Worm (Caenorhabditis elegans) whole organism, L1 larva: Measurements from ENCODE around the gene cest-9.2.

ENCODE experiments used
- C34B4.2 ChIP-seq: sonication (generic microtip); optimal IDR thresholded peaks from 2 replicates; lab custom pipeline; 2017; ENCODE audit warnings: mild to moderate bottlenecking, missing genetic modification characterization, missing compliant biosample characterization
- Y116A8C.19 ChIP-seq: sonication (generic microtip); optimal IDR thresholded peaks from 2 replicates; lab custom pipeline; 2016; ENCODE audit warnings: missing compliant biosample characterization, missing genetic modification characterization, borderline replicate concordance
- aha-1 ChIP-seq: fragments of 150-350 bp; optimal IDR thresholded peaks from 2 replicates; lab custom pipeline; 2014; ENCODE audit warnings: missing biosample characterization, missing genetic modification characterization
- alr-1 ChIP-seq: fragments of 200-800 bp; sonication (Bioruptor generic); optimal IDR thresholded peaks from 2 replicates; lab custom pipeline; 2018; ENCODE audit warnings: borderline replicate concordance, mild to moderate bottlenecking, missing genetic modification characterization, missing compliant biosample characterization
- aly-2 ChIP-seq: fragments of 150-350 bp; optimal IDR thresholded peaks from 2 replicates; lab custom pipeline; 2014; ENCODE audit warnings: missing biosample characterization, missing genetic modification characterization
- ceh-8 ChIP-seq: fragments of 200-800 bp; sonication (Bioruptor generic); optimal IDR thresholded peaks from 2 replicates; lab custom pipeline; 2018; ENCODE audit warnings: mild to moderate bottlenecking, missing genetic modification characterization, moderate library complexity, missing compliant biosample characterization
- ceh-82 ChIP-seq, 3 experiments: fragments of 150-350 bp in 1 of 3; sonication (generic microtip) in 2 of 3; optimal IDR thresholded peaks; 2 replicates each; lab custom pipeline; 2014 to 2017; ENCODE audit warnings: missing biosample characterization in 3 of 3, missing genetic modification characterization in 3 of 3
- ceh-88 ChIP-seq: fragments of 200-800 bp; sonication (Bioruptor generic); IDR thresholded peaks from 2 replicates; pipeline ENCODE4 v1.3.6; 2022; ENCODE audit warnings: missing genetic modification characterization, missing compliant biosample characterization
- ceh-90 ChIP-seq: sonication (generic microtip); optimal IDR thresholded peaks from 2 replicates; lab custom pipeline; 2016; ENCODE audit warnings: missing genetic modification characterization, missing compliant biosample characterization
- dsc-1 ChIP-seq: sonication (generic microtip); optimal IDR thresholded peaks from 2 replicates; lab custom pipeline; 2016; ENCODE audit warnings: mild to moderate bottlenecking, missing genetic modification characterization, missing compliant biosample characterization
- efl-3 ChIP-seq: fragments of 200-800 bp; sonication (Bioruptor generic); optimal IDR thresholded peaks from 2 replicates; lab custom pipeline; 2018; ENCODE audit warnings: mild to moderate bottlenecking, missing genetic modification characterization, missing compliant biosample characterization
- egl-13 ChIP-seq: sonication (generic microtip); optimal IDR thresholded peaks from 2 replicates; lab custom pipeline; 2016; ENCODE audit warnings: missing genotype, missing genetic modification reagents, missing genetic modification characterization, missing compliant biosample characterization
- fkh-8 ChIP-seq: sonication (generic microtip); optimal IDR thresholded peaks from 2 replicates; lab custom pipeline; 2016; ENCODE audit warnings: mild to moderate bottlenecking, missing genetic modification characterization, missing compliant biosample characterization
- fos-1 ChIP-seq: fragments of 150-350 bp; optimal IDR thresholded peaks from 2 replicates; lab custom pipeline; 2014; ENCODE audit warnings: missing biosample characterization, missing genetic modification characterization
- hlh-17 ChIP-seq: fragments of 200-800 bp; sonication (Bioruptor generic); optimal IDR thresholded peaks from 2 replicates; lab custom pipeline; 2018; ENCODE audit warnings: missing genetic modification characterization, mild to moderate bottlenecking, missing compliant biosample characterization, moderate library complexity, borderline replicate concordance
- hlh-4 ChIP-seq: sonication (generic microtip); optimal IDR thresholded peaks from 2 replicates; lab custom pipeline; 2016; ENCODE audit warnings: mild to moderate bottlenecking, missing genetic modification characterization, missing compliant biosample characterization
- hpl-2 ChIP-seq: fragments of 150-350 bp; optimal IDR thresholded peaks from 2 replicates; lab custom pipeline; 2014; ENCODE audit warnings: missing biosample characterization, missing genetic modification reagents, missing genetic modification characterization
- jun-1 ChIP-seq: fragments of 150-350 bp; optimal IDR thresholded peaks from 2 replicates; lab custom pipeline; 2014; ENCODE audit warnings: missing biosample characterization, missing genetic modification reagents, missing genetic modification characterization
- lin-14 ChIP-seq: fragments of 200-800 bp; sonication (Bioruptor generic); optimal IDR thresholded peaks from 2 replicates; lab custom pipeline; 2018; ENCODE audit warnings: mild to moderate bottlenecking, missing genetic modification characterization, moderate library complexity, missing compliant biosample characterization
- lin-15B ChIP-seq: fragments of 150-350 bp; sonication (generic microtip); optimal IDR thresholded peaks from 3 replicates; lab custom pipeline; 2014; ENCODE audit warnings: missing biosample characterization, missing genetic modification characterization
- lin-35 ChIP-seq, 2 experiments: fragments of 150-350 bp; optimal IDR thresholded peaks; 2 replicates each; lab custom pipeline; 2014; ENCODE audit warnings: missing biosample characterization in 2 of 2, missing genetic modification characterization in 2 of 2, missing genetic modification reagents in 2 of 2
- lsy-2 ChIP-seq, 2 experiments: fragments of 150-350 bp; optimal IDR thresholded peaks; 2 replicates each; lab custom pipeline; 2014; ENCODE audit warnings: missing biosample characterization in 2 of 2, missing genetic modification characterization in 2 of 2
- mab-9 ChIP-seq: fragments of 200-800 bp; sonication (Bioruptor generic); IDR thresholded peaks from 2 replicates; pipeline ENCODE4 v1.3.6; 2022; ENCODE audit warnings: missing genetic modification reagents, missing genetic modification characterization, missing compliant biosample characterization
- mdl-1 ChIP-seq, 2 experiments: fragments of 150-350 bp; optimal IDR thresholded peaks; 2 replicates each; lab custom pipeline; 2014 to 2017; ENCODE audit warnings: missing biosample characterization in 2 of 2, missing genetic modification characterization in 2 of 2, inconsistent platforms in 1 of 2
- nhr-11 ChIP-seq: fragments of 150-350 bp; optimal IDR thresholded peaks from 2 replicates; lab custom pipeline; 2014; ENCODE audit warnings: missing biosample characterization, missing genetic modification characterization
- nhr-12 ChIP-seq: sonication (generic microtip); optimal IDR thresholded peaks from 2 replicates; lab custom pipeline; 2017; ENCODE audit warnings: missing biosample characterization, missing genetic modification characterization
- nhr-19 ChIP-seq: fragments of 200-800 bp; sonication (Bioruptor generic); conservative IDR thresholded peaks from 2 replicates; pipeline ENCODE4 v1.3.6; 2022; ENCODE audit warnings: missing genetic modification characterization, missing compliant biosample characterization
- nhr-20 ChIP-seq: sonication (generic microtip); optimal IDR thresholded peaks from 2 replicates; lab custom pipeline; 2016; ENCODE audit warnings: mild to moderate bottlenecking, missing genetic modification characterization, missing compliant biosample characterization
- nhr-237 ChIP-seq: fragments of 150-350 bp; optimal IDR thresholded peaks from 2 replicates; lab custom pipeline; 2014; ENCODE audit warnings: missing biosample characterization, missing genetic modification characterization
- nhr-28 ChIP-seq: fragments of 150-350 bp; optimal IDR thresholded peaks from 2 replicates; lab custom pipeline; 2014; ENCODE audit warnings: missing biosample characterization, missing genetic modification characterization
- nhr-47 ChIP-seq: sonication (generic microtip); optimal IDR thresholded peaks from 2 replicates; lab custom pipeline; 2016; ENCODE audit warnings: mild to moderate bottlenecking, missing genetic modification characterization, moderate library complexity, missing compliant biosample characterization
- nhr-71 ChIP-seq: sonication (generic microtip); optimal IDR thresholded peaks from 2 replicates; lab custom pipeline; 2016; ENCODE audit warnings: mild to moderate bottlenecking, missing genetic modification characterization, moderate library complexity, missing compliant biosample characterization
- nhr-76 ChIP-seq: sonication (generic microtip); optimal IDR thresholded peaks from 2 replicates; lab custom pipeline; 2017; ENCODE audit warnings: missing biosample characterization, missing genetic modification characterization
- nhr-77 ChIP-seq: fragments of 150-350 bp; optimal IDR thresholded peaks from 2 replicates; lab custom pipeline; 2014; ENCODE audit warnings: missing biosample characterization, missing genetic modification characterization
- nhr-84 ChIP-seq: sonication (generic microtip); optimal IDR thresholded peaks from 2 replicates; lab custom pipeline; 2017; ENCODE audit warnings: missing biosample characterization, missing genetic modification characterization
- nhr-85 ChIP-seq: sonication (generic microtip); peaks from one replicate; lab custom pipeline; 2016; ENCODE audit warnings: missing genetic modification characterization, inconsistent platforms, missing compliant biosample characterization
- pag-3 ChIP-seq: sonication (generic microtip); optimal IDR thresholded peaks from 2 replicates; lab custom pipeline; 2017; ENCODE audit warnings: missing genetic modification characterization, mild to moderate bottlenecking, missing compliant biosample characterization, antibody characterized with exemption, borderline replicate concordance; ENCODE audit not compliant: insufficient read depth
- pax-3 ChIP-seq: fragments of 200-800 bp; sonication (Bioruptor generic); optimal IDR thresholded peaks from 2 replicates; lab custom pipeline; 2018; ENCODE audit warnings: mild to moderate bottlenecking, missing genetic modification characterization, moderate library complexity, missing compliant biosample characterization
- skn-1 ChIP-seq: fragments of 150-350 bp; optimal IDR thresholded peaks from 2 replicates; lab custom pipeline; 2014; ENCODE audit warnings: missing biosample characterization, missing genetic modification characterization
- snpc-4 ChIP-seq: fragments of 150-350 bp; optimal IDR thresholded peaks from 2 replicates; lab custom pipeline; 2014; ENCODE audit warnings: missing biosample characterization, missing genetic modification characterization
- sox-4 ChIP-seq: sonication (generic microtip); optimal IDR thresholded peaks from 2 replicates; lab custom pipeline; 2016; ENCODE audit warnings: missing genetic modification characterization, missing compliant biosample characterization
- tbx-2 ChIP-seq: sonication (generic microtip); optimal IDR thresholded peaks from 2 replicates; lab custom pipeline; 2016; ENCODE audit warnings: missing genetic modification characterization, missing compliant biosample characterization
- tlp-1 ChIP-seq: fragments of 150-350 bp; optimal IDR thresholded peaks from 2 replicates; lab custom pipeline; 2014; ENCODE audit warnings: missing biosample characterization, missing genetic modification characterization
- unc-130 ChIP-seq: fragments of 150-350 bp; optimal IDR thresholded peaks from 2 replicates; lab custom pipeline; 2017; ENCODE audit warnings: missing biosample characterization, missing genetic modification characterization, inconsistent platforms
- unc-30 ChIP-seq: sonication (generic microtip); optimal IDR thresholded peaks from 2 replicates; lab custom pipeline; 2017; ENCODE audit warnings: missing biosample characterization, missing genetic modification characterization
- unc-86 ChIP-seq: sonication (generic microtip); optimal IDR thresholded peaks from 2 replicates; lab custom pipeline; 2016; ENCODE audit warnings: missing genetic modification characterization, missing compliant biosample characterization
- unc-98 ChIP-seq: fragments of 200-800 bp; sonication (Bioruptor generic); IDR thresholded peaks from 2 replicates; pipeline ENCODE4 v1.3.6; 2022; ENCODE audit warnings: missing genetic modification characterization, missing compliant biosample characterization
- xbp-1 ChIP-seq: sonication (generic microtip); optimal IDR thresholded peaks from 2 replicates; lab custom pipeline; 2016; ENCODE audit warnings: missing genetic modification characterization, missing compliant biosample characterization
- zag-1 ChIP-seq: fragments of 150-350 bp; optimal IDR thresholded peaks from 2 replicates; lab custom pipeline; 2014; ENCODE audit warnings: missing biosample characterization, missing genetic modification characterization
- zip-4 ChIP-seq: fragments of 200-800 bp; sonication (Bioruptor generic); optimal IDR thresholded peaks from 2 replicates; lab custom pipeline; 2018; ENCODE audit warnings: mild to moderate bottlenecking, missing genetic modification characterization, moderate library complexity, missing compliant biosample characterization
- ztf-11 ChIP-seq, 2 experiments: sonication (generic microtip); optimal IDR thresholded peaks; 2 replicates each; lab custom pipeline; 2016 to 2017; ENCODE audit warnings: missing genetic modification characterization in 2 of 2, missing biosample characterization in 1 of 2, missing compliant biosample characterization in 1 of 2
- ztf-4 ChIP-seq: fragments of 150-350 bp; optimal IDR thresholded peaks from 2 replicates; lab custom pipeline; 2014; ENCODE audit warnings: missing biosample characterization, missing genetic modification characterization

cest-9.2 gene

DNA sequence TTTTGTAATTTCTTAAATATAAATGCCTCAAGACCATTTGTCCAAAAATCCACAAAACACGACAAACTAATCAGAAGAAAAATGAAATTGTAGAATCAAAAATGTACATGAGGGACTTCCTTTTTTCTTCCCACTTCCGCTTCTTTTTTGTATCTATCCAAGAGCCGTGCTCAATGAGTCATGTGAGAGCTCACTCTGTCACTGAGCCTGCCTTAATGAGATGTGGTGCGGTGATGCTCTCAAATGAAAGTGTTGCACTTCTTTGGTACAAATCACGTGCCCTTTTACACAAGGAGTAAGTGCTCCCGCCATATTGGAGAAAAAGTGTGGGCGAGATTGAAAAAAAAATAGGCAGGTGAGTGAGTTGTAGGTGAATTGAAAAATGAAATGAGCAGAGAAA lies 17.6 kb upstream of the cest-9.2 start:
- TF ChIP-seq xbp-1: no peak
- no peak for TF ChIP-seq nhr-85
- TF ChIP-seq zag-1 (tag; lab: Kevin White, UChicago): no peak
- TF ChIP-seq zip-4: no peak
- no peak for TF ChIP-seq skn-1
- TF ChIP-seq lin-35 (GFP tag; optimal IDR thresholded peaks at IDR 0.05; lab: Kevin White, UChicago): peak in 1 of 2 experiments; percentile 20
- no peak for TF ChIP-seq aly-2
- TF ChIP-seq ztf-11 (tag; optimal IDR thresholded peaks at IDR 0.05; lab: Kevin White, UChicago): peak in 1 of 2 experiments; percentile 27
- no peak for TF ChIP-seq nhr-76
- no peak for TF ChIP-seq nhr-19 (GFP tag; lab: Robert Waterston, UW)
- peak; percentile 26 for TF ChIP-seq tbx-2 (tag; lab: Kevin White, UChicago)
- no peak for TF ChIP-seq hpl-2
- TF ChIP-seq unc-86 (tag; lab: Kevin White, UChicago): peak; percentile 76
- peak; percentile 86 for TF ChIP-seq lin-14 (GFP tag; lab: Kevin White, UChicago)
- peak; percentile 62; the same call in 1 of the 2 replicates for TF ChIP-seq mab-9 (GFP tag; lab: Robert Waterston, UW)
- TF ChIP-seq tlp-1 (tag; lab: Kevin White, UChicago): no peak
- TF ChIP-seq unc-130 (tag; lab: Kevin White, UChicago): no peak
- TF ChIP-seq ceh-88 (GFP tag; lab: Robert Waterston, UW): no peak
- no peak for TF ChIP-seq unc-30 (tag; lab: Kevin White, UChicago)
- TF ChIP-seq mdl-1 (tag; optimal IDR thresholded peaks at IDR 0.05; lab: Kevin White, UChicago): no peak
- no peak for TF ChIP-seq nhr-84 (tag; lab: Kevin White, UChicago)
- TF ChIP-seq nhr-20 (tag; lab: Kevin White, UChicago): no peak
- TF ChIP-seq egl-13 (tag; lab: Kevin White, UChicago): peak; percentile 72
- no peak for TF ChIP-seq aha-1 (tag; lab: Kevin White, UChicago)
- TF ChIP-seq lin-15B (tag; lab: Kevin White, UChicago): no peak
- no peak for TF ChIP-seq snpc-4 (tag; lab: Kevin White, UChicago)
- TF ChIP-seq C34B4.2 (tag; lab: Kevin White, UChicago): no peak
- no peak for TF ChIP-seq unc-98 (GFP tag; lab: Robert Waterston, UW)
- peak; percentile 38 for TF ChIP-seq jun-1 (tag; lab: Kevin White, UChicago)
- TF ChIP-seq hlh-17: no peak
- peak in 1 of 3 experiments; percentile 27 for TF ChIP-seq ceh-82 (tag; optimal IDR thresholded peaks at IDR 0.05; lab: Kevin White, UChicago)
- TF ChIP-seq alr-1 (tag; lab: Kevin White, UChicago): no peak
- no peak for TF ChIP-seq nhr-28 (tag; lab: Kevin White, UChicago)
- no peak for TF ChIP-seq Y116A8C.19 (tag; lab: Kevin White, UChicago)
- TF ChIP-seq pax-3: no peak
- TF ChIP-seq ceh-90 (tag; lab: Kevin White, UChicago): no peak
- no peak for TF ChIP-seq nhr-11 (tag; lab: Kevin White, UChicago)
- no peak for TF ChIP-seq hlh-4 (tag; lab: Kevin White, UChicago)
- no peak for TF ChIP-seq nhr-237 (tag; lab: Kevin White, UChicago)
- TF ChIP-seq nhr-71: peak; percentile 52
- peak; percentile 30 for TF ChIP-seq dsc-1 (tag; lab: Kevin White, UChicago)
- no peak for TF ChIP-seq ztf-4
- peak; percentile 12 to 22 for TF ChIP-seq lsy-2 (tag; optimal IDR thresholded peaks at IDR 0.05; lab: Kevin White, UChicago)
- TF ChIP-seq ceh-8 (GFP tag; lab: Kevin White, UChicago): no peak
- no peak for TF ChIP-seq pag-3 (tag; lab: Kevin White, UChicago)
- TF ChIP-seq fos-1 (tag; lab: Kevin White, UChicago): no peak
- TF ChIP-seq nhr-12: no peak
- no peak for TF ChIP-seq efl-3
- no peak for TF ChIP-seq nhr-77 (tag; lab: Kevin White, UChicago)
- TF ChIP-seq sox-4 (tag; lab: Kevin White, UChicago): no peak
- peak; percentile 17 for TF ChIP-seq fkh-8 (tag; lab: Kevin White, UChicago)
- peak; percentile 59 for TF ChIP-seq nhr-47 (tag; lab: Kevin White, UChicago)
